Worm (Caenorhabditis elegans) whole organism, L1 larva: ENCODE results near the gene F57B9.3.

Experiments
- C16A3.4 ChIP-seq: fragments of 150-350 bp; optimal IDR thresholded peaks from 2 replicates; lab custom pipeline; 2014; ENCODE audit warnings: missing biosample characterization, missing genetic modification characterization
- alr-1 ChIP-seq: fragments of 200-800 bp; sonication (Bioruptor generic); optimal IDR thresholded peaks from 2 replicates; lab custom pipeline; 2018; ENCODE audit warnings: borderline replicate concordance, mild to moderate bottlenecking, missing genetic modification characterization, missing compliant biosample characterization
- ceh-90 ChIP-seq: sonication (generic microtip); optimal IDR thresholded peaks from 2 replicates; lab custom pipeline; 2016; ENCODE audit warnings: missing genetic modification characterization, missing compliant biosample characterization
- efl-1 ChIP-seq, 4 experiments: fragments of 150-350 bp; optimal IDR thresholded peaks in 3 of 4; peaks in 1 of 4; 1 replicate in 1 of 4; 2 replicates in 3 of 4; lab custom pipeline; 2014; ENCODE audit warnings: missing biosample characterization in 2 of 4, missing genetic modification characterization in 2 of 4, missing genetic modification reagents in 2 of 4
- nhr-237 ChIP-seq: fragments of 150-350 bp; optimal IDR thresholded peaks from 2 replicates; lab custom pipeline; 2014; ENCODE audit warnings: missing biosample characterization, missing genetic modification characterization
- ztf-11 ChIP-seq, 2 experiments: sonication (generic microtip); optimal IDR thresholded peaks; 2 replicates each; lab custom pipeline; 2016 to 2017; ENCODE audit warnings: missing genetic modification characterization in 2 of 2, missing biosample characterization in 1 of 2, missing compliant biosample characterization in 1 of 2

ce11 chrIII:6935269-6936017, 4.2 kb upstream of the F57B9.3 start, which contains the start of the genes F57B9.8 and coq-2:
- TF ChIP-seq ceh-90 (tag; lab: Kevin White, UChicago) (no peak), nhr-237 (tag; lab: Kevin White, UChicago) (no peak), ztf-11 (tag; optimal IDR thresholded peaks at IDR 0.05; lab: Kevin White, UChicago) (no peak), alr-1 (tag; lab: Kevin White, UChicago) (no peak), C16A3.4 (no peak), efl-1 (optimal IDR thresholded peaks at IDR 0.05; lab: Kevin White, UChicago) (no peak), efl-1 (GFP tag; optimal IDR thresholded peaks at IDR 0.05 in 1 of 2; lab: Kevin White, UChicago) (no peak)
